Fruit fly (Drosophila melanogaster) whole organism, embryonic: ENCODE data around the gene CG42591.

Experiments
- Ada2b ChIP-seq: fragments of 200-800 bp; sonication (Bioruptor generic); IDR thresholded peaks from 2 replicates; pipeline ENCODE4 v1.3.6; 2022; ENCODE audit warnings: missing biosample characterization, missing genetic modification characterization
- CG11696 ChIP-seq: fragments of 200-800 bp; sonication (Bioruptor generic); IDR thresholded peaks from 2 replicates; pipeline ENCODE4 v1.3.6; 2022; ENCODE audit warnings: missing biosample characterization, missing genetic modification characterization
- CG14014 ChIP-seq: fragments of 200-800 bp; sonication (Bioruptor generic); IDR thresholded peaks from 2 replicates; pipeline ENCODE4 v1.3.6; 2022; ENCODE audit warnings: missing biosample characterization, missing genetic modification characterization
- CG14050 ChIP-seq: fragments of 200-800 bp; sonication (Bioruptor generic); IDR thresholded peaks from 3 replicates; pipeline ENCODE4 v1.3.6; 2022; ENCODE audit warnings: missing biosample characterization, missing genetic modification characterization
- CG14441 ChIP-seq: fragments of 200-800 bp; sonication (Bioruptor generic); IDR thresholded peaks from 2 replicates; pipeline ENCODE4 v1.3.6; 2022; ENCODE audit warnings: missing biosample characterization, missing genetic modification characterization
- CG14667 ChIP-seq: fragments of 200-800 bp; sonication (Bioruptor generic); IDR thresholded peaks from 2 replicates; pipeline ENCODE4 v1.3.6; 2022; ENCODE audit warnings: missing biosample characterization, missing genetic modification characterization
- CG1529 ChIP-seq: fragments of 200-800 bp; sonication (Bioruptor generic); optimal IDR thresholded peaks from 3 replicates; lab custom pipeline; 2018; ENCODE audit warnings: missing biosample characterization, missing genetic modification characterization
- CG17385 ChIP-seq: fragments of 200-800 bp; sonication (Bioruptor generic); optimal IDR thresholded peaks from 3 replicates; lab custom pipeline; 2018; ENCODE audit warnings: missing biosample characterization, mild to moderate bottlenecking, missing genetic modification characterization
- CG2129 ChIP-seq: fragments of 200-800 bp; sonication (Bioruptor generic); IDR thresholded peaks from 2 replicates; pipeline ENCODE4 v1.3.6; 2022; ENCODE audit warnings: missing biosample characterization, missing genetic modification characterization; ENCODE audit not compliant: partially characterized antibody
- CG31224 ChIP-seq: fragments of 200-800 bp; sonication (Bioruptor generic); IDR thresholded peaks from 2 replicates; pipeline ENCODE4 v1.3.6; 2022; ENCODE audit warnings: missing biosample characterization, missing genetic modification characterization
- CG31388 ChIP-seq: fragments of 200-800 bp; sonication (Bioruptor generic); optimal IDR thresholded peaks from 2 replicates; lab custom pipeline; 2016; ENCODE audit warnings: missing biosample characterization, missing genetic modification characterization
- CG32767 ChIP-seq: fragments of 200-800 bp; sonication (Bioruptor generic); IDR thresholded peaks from 2 replicates; pipeline ENCODE4 v1.3.6; 2022; ENCODE audit warnings: missing biosample characterization, missing genetic modification characterization
- CG3847 ChIP-seq: fragments of 200-800 bp; sonication (Bioruptor generic); IDR thresholded peaks from 2 replicates; pipeline ENCODE4 v1.3.6; 2022; ENCODE audit warnings: missing biosample characterization, missing genetic modification characterization
- CG43689 ChIP-seq: fragments of 200-800 bp; sonication (Bioruptor generic); IDR thresholded peaks from 2 replicates; pipeline ENCODE4 v1.3.6; 2022; ENCODE audit warnings: missing biosample characterization, missing genetic modification characterization
- CG6791 ChIP-seq: fragments of 200-800 bp; sonication (Bioruptor generic); IDR thresholded peaks from 3 replicates; pipeline ENCODE4 v1.3.6; 2022; ENCODE audit warnings: missing biosample characterization, missing genetic modification characterization; ENCODE audit not compliant: partially characterized antibody
- CG7928 ChIP-seq: fragments of 200-800 bp; sonication (Bioruptor generic); optimal IDR thresholded peaks from 2 replicates; lab custom pipeline; 2017; ENCODE audit warnings: missing biosample characterization, mild to moderate bottlenecking, missing genetic modification characterization
- CG7963 ChIP-seq: fragments of 200-800 bp; sonication (Bioruptor generic); IDR thresholded peaks from 3 replicates; pipeline ENCODE4 v1.3.6; 2022; ENCODE audit warnings: missing biosample characterization, missing genetic modification characterization; ENCODE audit not compliant: partially characterized antibody
- CoRest ChIP-seq: fragments of 200-800 bp; sonication (Bioruptor generic); optimal IDR thresholded peaks from 3 replicates; lab custom pipeline; 2018; ENCODE audit warnings: missing biosample characterization, mild to moderate bottlenecking, missing genetic modification characterization, moderate library complexity
- D19B ChIP-seq: fragments of 200-800 bp; sonication (Bioruptor generic); optimal IDR thresholded peaks from 2 replicates; lab custom pipeline; 2017; ENCODE audit warnings: missing biosample characterization, mild to moderate bottlenecking, missing genetic modification characterization
- Dll ChIP-seq: fragments of 200-800 bp; sonication (Bioruptor generic); IDR thresholded peaks from 4 replicates; pipeline ENCODE4 v1.3.6; 2022; ENCODE audit warnings: missing biosample characterization, missing genetic modification characterization; ENCODE audit not compliant: partially characterized antibody
- Hmr ChIP-seq: fragments of 200-800 bp; sonication (Bioruptor generic); optimal IDR thresholded peaks from 3 replicates; lab custom pipeline; 2017; ENCODE audit warnings: mild to moderate bottlenecking, missing biosample characterization, missing genetic modification reagents, missing genetic modification characterization
- MESR4 ChIP-seq: fragments of 200-800 bp; sonication (Bioruptor generic); optimal IDR thresholded peaks from 2 replicates; lab custom pipeline; 2018; ENCODE audit warnings: missing biosample characterization, mild to moderate bottlenecking, missing genetic modification characterization, moderate library complexity
- Pdp1 ChIP-seq, 2 experiments: fragments of 200-800 bp; sonication (Bioruptor generic); optimal IDR thresholded peaks; 3 replicates each; lab custom pipeline; 2016; ENCODE audit warnings: missing biosample characterization in 2 of 2, missing genetic modification characterization in 2 of 2, mild to moderate bottlenecking in 1 of 2, moderate library complexity in 1 of 2
- Ravus ChIP-seq: fragments of 200-800 bp; sonication (Bioruptor generic); IDR thresholded peaks from 2 replicates; pipeline ENCODE4 v1.3.6; 2022; ENCODE audit warnings: missing biosample characterization, missing genetic modification characterization
- Scr ChIP-seq: fragments of 200-800 bp; sonication (Bioruptor generic); IDR thresholded peaks from 2 replicates; pipeline ENCODE4 v1.3.6; 2022; ENCODE audit warnings: missing biosample characterization, missing genetic modification characterization; ENCODE audit not compliant: partially characterized antibody
- Stat92E ChIP-seq, 3 experiments: fragments of >200 bp in 2 of 3; fragments of 200-800 bp in 1 of 3; sonication (Bioruptor generic) in 1 of 3; optimal IDR thresholded peaks; 2 replicates each; lab custom pipeline; 2017 to 2019; ENCODE audit warnings: missing biosample characterization in 3 of 3, missing genetic modification characterization in 3 of 3, mild to moderate bottlenecking in 1 of 3, moderate library complexity in 1 of 3
- TFAM ChIP-seq: fragments of 200-800 bp; sonication (Bioruptor generic); optimal IDR thresholded peaks from 2 replicates; lab custom pipeline; 2017; ENCODE audit warnings: missing biosample characterization, missing genetic modification characterization, inconsistent platforms
- Vsx1 ChIP-seq: fragments of 200-800 bp; sonication (Bioruptor generic); optimal IDR thresholded peaks from 2 replicates; lab custom pipeline; 2017; ENCODE audit warnings: missing biosample characterization, mild to moderate bottlenecking, missing genetic modification characterization, missing genetic modification reagents
- bigmax ChIP-seq: fragments of 200-800 bp; sonication (Bioruptor generic); optimal IDR thresholded peaks from 2 replicates; lab custom pipeline; 2018; ENCODE audit warnings: missing biosample characterization, mild to moderate bottlenecking, missing genetic modification characterization
- cas ChIP-seq: fragments of 200-800 bp; sonication (Bioruptor generic); IDR thresholded peaks from 2 replicates; pipeline ENCODE4 v1.3.6; 2022; ENCODE audit warnings: missing biosample characterization, missing genetic modification characterization
- chinmo ChIP-seq: fragments of 200-800 bp; sonication (Bioruptor generic); IDR thresholded peaks from 4 replicates; pipeline ENCODE4 v1.3.6; 2022; ENCODE audit warnings: missing biosample characterization, missing genetic modification characterization; ENCODE audit not compliant: partially characterized antibody
- crol ChIP-seq: fragments of 200-800 bp; sonication (Bioruptor generic); IDR thresholded peaks from 2 replicates; pipeline ENCODE4 v1.3.6; 2022; ENCODE audit warnings: missing biosample characterization, missing genetic modification characterization
- crp ChIP-seq, 2 experiments: fragments of 200-800 bp; sonication (Bioruptor generic); optimal IDR thresholded peaks; 2 replicates in 1 of 2; 3 replicates in 1 of 2; lab custom pipeline; 2017; ENCODE audit warnings: missing biosample characterization in 2 of 2, missing genetic modification characterization in 2 of 2, mild to moderate bottlenecking in 1 of 2, moderate library complexity in 1 of 2
- cwo ChIP-seq: fragments of 200-800 bp; sonication (Bioruptor generic); optimal IDR thresholded peaks from 3 replicates; lab custom pipeline; 2017; ENCODE audit warnings: missing biosample characterization, missing genetic modification characterization, mild to moderate bottlenecking, moderate library complexity, missing genetic modification reagents
- exex ChIP-seq: fragments of 200-800 bp; sonication (Bioruptor generic); optimal IDR thresholded peaks from 4 replicates; lab custom pipeline; 2018; ENCODE audit warnings: missing biosample characterization, mild to moderate bottlenecking, missing genetic modification characterization, moderate library complexity
- fd3F ChIP-seq: fragments of 200-800 bp; sonication (Bioruptor generic); optimal IDR thresholded peaks from 2 replicates; lab custom pipeline; 2018; ENCODE audit warnings: missing biosample characterization, mild to moderate bottlenecking, missing genetic modification characterization, moderate library complexity
- gro ChIP-seq: fragments of 200-800 bp; sonication (Bioruptor generic); optimal IDR thresholded peaks from 2 replicates; lab custom pipeline; 2016; ENCODE audit warnings: missing biosample characterization, missing genetic modification characterization
- insv ChIP-seq, 2 experiments: fragments of 200-800 bp; sonication (Bioruptor generic); optimal IDR thresholded peaks; 3 replicates each; lab custom pipeline; 2016 to 2018; ENCODE audit warnings: missing biosample characterization in 2 of 2, missing genetic modification characterization in 2 of 2
- mirr ChIP-seq: fragments of 200-800 bp; sonication (Bioruptor generic); optimal IDR thresholded peaks from 3 replicates; lab custom pipeline; 2018; ENCODE audit warnings: missing biosample characterization, mild to moderate bottlenecking, missing genetic modification characterization
- mld ChIP-seq: fragments of 200-800 bp; sonication (Bioruptor generic); IDR thresholded peaks from 3 replicates; pipeline ENCODE4 v1.3.6; 2022; ENCODE audit warnings: missing biosample characterization, missing genetic modification characterization; ENCODE audit not compliant: partially characterized antibody
- repo ChIP-seq: fragments of 200-800 bp; sonication (Bioruptor generic); optimal IDR thresholded peaks from 2 replicates; lab custom pipeline; 2016; ENCODE audit warnings: missing biosample characterization, missing genetic modification characterization
- schlank ChIP-seq: fragments of 200-800 bp; sonication (Bioruptor generic); optimal IDR thresholded peaks from 2 replicates; lab custom pipeline; 2018; ENCODE audit warnings: missing biosample characterization, mild to moderate bottlenecking, missing genetic modification characterization
- sens-2 ChIP-seq: fragments of 200-800 bp; sonication (Bioruptor generic); IDR thresholded peaks from 2 replicates; pipeline ENCODE4 v1.3.6; 2022; ENCODE audit warnings: missing biosample characterization, missing genetic modification characterization
- tio ChIP-seq: fragments of 200-800 bp; sonication (Bioruptor generic); optimal IDR thresholded peaks from 2 replicates; lab custom pipeline; 2017; ENCODE audit warnings: missing biosample characterization, missing genetic modification characterization, inconsistent platforms
- toy ChIP-seq: fragments of 200-800 bp; sonication (Bioruptor generic); IDR thresholded peaks from 2 replicates; pipeline ENCODE4 v1.3.6; 2022; ENCODE audit warnings: missing biosample characterization, missing genetic modification characterization
- ttk ChIP-seq: fragments of 200-800 bp; sonication (Bioruptor generic); IDR thresholded peaks from 2 replicates; pipeline ENCODE4 v2.1.2; 2022; ENCODE audit warnings: missing biosample characterization, missing genetic modification characterization

The CG42591 gene

DNA sequence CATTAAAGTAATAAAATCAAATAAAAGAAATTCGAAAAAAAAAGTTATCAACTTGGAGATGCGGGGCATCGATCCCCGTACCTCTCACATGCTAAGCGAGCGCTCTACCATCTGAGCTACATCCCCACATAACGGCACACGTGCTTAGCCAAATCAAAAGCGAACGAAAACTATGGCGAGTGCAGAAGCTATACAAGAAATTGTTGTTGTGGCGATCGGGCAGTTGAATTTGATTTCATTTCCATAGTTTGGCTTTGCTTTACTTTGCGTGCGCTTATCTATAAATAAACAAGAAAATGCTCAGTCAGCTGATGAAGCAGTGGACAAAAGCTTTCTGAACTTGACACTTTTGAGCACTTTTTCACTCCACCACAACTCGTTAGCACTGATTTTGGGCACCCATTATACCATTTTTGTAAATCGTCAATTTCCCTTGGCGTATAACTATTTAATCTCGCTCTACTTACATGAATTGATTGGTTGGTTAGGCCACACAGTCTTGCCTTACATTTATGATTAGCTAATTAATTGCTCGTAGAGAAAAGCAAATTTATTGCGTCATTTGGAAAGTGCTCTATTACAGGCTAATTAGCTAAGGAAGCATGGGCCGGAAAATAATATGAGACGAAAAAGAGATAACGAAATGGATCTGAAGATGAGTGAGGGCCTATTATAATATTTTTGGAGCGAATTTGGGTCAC lies 41.1 kb downstream of the CG42591 start (continued):
- TF ChIP-seq crp (GFP tag; optimal IDR thresholded peaks at IDR 0.05; lab: Kevin White, UChicago): peak in 1 of 2 experiments; percentile 49
- no peak for TF ChIP-seq CG7928 (GFP tag; lab: Kevin White, UChicago)
- TF ChIP-seq Dll (GFP tag; lab: Robert Waterston, UW): 0 out of 4 replicates have a peak, but pooled peaks have one; percentile 15
- TF ChIP-seq CG14441 (GFP tag; lab: Robert Waterston, UW): peak; percentile 10; the same call in 1 of the 2 replicates
- TF ChIP-seq CG31224: no peak
- TF ChIP-seq CG1529 (GFP tag; lab: Kevin White, UChicago): no peak
- peak; percentile 57; the same call in 1 of the 2 replicates for TF ChIP-seq Scr (GFP tag; lab: Robert Waterston, UW)
- TF ChIP-seq CG7963 (GFP tag; lab: Robert Waterston, UW): peak; percentile 61; the same call in 2 of the 3 replicates
- TF ChIP-seq sens-2 (GFP tag; lab: Robert Waterston, UW): 0 out of 2 replicates have a peak, but pooled peaks have one; percentile 4
- no peak for TF ChIP-seq CG2129
- TF ChIP-seq D19B: no peak
- peak; percentile 73 for TF ChIP-seq CG6791 (GFP tag; lab: Robert Waterston, UW)
- TF ChIP-seq, all 482 proteins: peak for 52

DNA sequence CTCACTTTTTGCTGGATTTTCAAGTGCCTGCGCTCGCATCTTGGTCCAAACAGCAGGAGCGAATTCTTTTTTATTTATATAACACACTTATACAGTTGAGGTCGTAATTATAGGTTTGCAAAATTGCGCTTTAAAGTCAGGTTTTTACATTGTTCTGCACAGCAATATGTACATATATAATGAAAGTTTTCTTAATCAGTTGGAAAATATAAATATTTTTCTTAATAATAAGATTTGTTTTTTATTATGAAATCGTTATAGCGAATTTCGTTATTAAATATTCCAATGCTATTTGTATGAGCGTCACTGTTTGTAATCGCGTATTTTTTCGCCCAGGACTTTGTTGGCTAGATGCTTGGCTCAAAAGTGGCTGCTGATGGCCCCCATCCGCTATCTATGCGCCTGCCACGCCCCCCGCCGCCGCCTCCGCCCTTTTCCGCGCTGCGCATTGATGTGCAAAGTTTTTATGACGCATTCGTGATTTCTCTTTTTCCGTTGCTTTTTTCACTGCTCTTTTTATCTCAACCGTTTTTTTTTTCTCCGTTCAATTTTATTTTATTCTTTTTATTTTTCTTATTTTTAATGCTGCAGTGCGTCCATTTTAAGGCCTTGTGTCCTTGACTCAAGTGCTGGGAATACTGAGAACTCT lies 42.0 kb downstream of the CG42591 start:
- TF ChIP-seq TFAM: no peak
- TF ChIP-seq mld (GFP tag; lab: Robert Waterston, UW): no peak
- no peak for TF ChIP-seq Ada2b
- peak; percentile 2 for TF ChIP-seq Hmr
- TF ChIP-seq gro (GFP tag; lab: Kevin White, UChicago): no peak
- TF ChIP-seq CG11696: peak; percentile 63
- no peak for TF ChIP-seq bigmax (GFP tag; lab: Kevin White, UChicago)
- TF ChIP-seq CG31388 (GFP tag; lab: Kevin White, UChicago): no peak
- TF ChIP-seq chinmo: no peak
- no peak for TF ChIP-seq cas (GFP tag; lab: Robert Waterston, UW)
- no peak for TF ChIP-seq CG14014 (GFP tag; lab: Robert Waterston, UW)
- TF ChIP-seq CG17385 (GFP tag; lab: Kevin White, UChicago): no peak
- no peak for TF ChIP-seq ttk (GFP tag; lab: Robert Waterston, UW)
- TF ChIP-seq CG43689: no peak
- TF ChIP-seq CG32767 (GFP tag; lab: Robert Waterston, UW): no peak
- no peak for TF ChIP-seq crol (GFP tag; lab: Robert Waterston, UW)
- no peak for TF ChIP-seq schlank (tag; lab: Kevin White, UChicago)
- no peak for TF ChIP-seq mirr (GFP tag; lab: Kevin White, UChicago)
- no peak for TF ChIP-seq CG14050 (GFP tag; lab: Robert Waterston, UW)
- TF ChIP-seq tio (GFP tag; lab: Kevin White, UChicago): no peak
- TF ChIP-seq repo (GFP tag; lab: Kevin White, UChicago): no peak
- no peak for TF ChIP-seq toy (GFP tag; lab: Robert Waterston, UW)
- no peak for TF ChIP-seq Vsx1 (GFP tag; lab: Kevin White, UChicago)
- no peak for TF ChIP-seq exex
- TF ChIP-seq CoRest (tag; lab: Kevin White, UChicago): no peak
- no peak for TF ChIP-seq cwo (GFP tag; lab: Kevin White, UChicago)
- TF ChIP-seq Pdp1 (GFP tag; optimal IDR thresholded peaks at IDR 0.05; lab: Kevin White, UChicago): peak in 1 of 2 experiments; percentile 23
- TF ChIP-seq CG3847 (GFP tag; lab: Robert Waterston, UW): no peak
- TF ChIP-seq MESR4 (GFP tag; lab: Kevin White, UChicago): no peak
- TF ChIP-seq fd3F: no peak
- TF ChIP-seq Ravus (GFP tag; lab: Robert Waterston, UW): no peak
- TF ChIP-seq CG14667 (GFP tag; lab: Robert Waterston, UW): no peak
- TF ChIP-seq Stat92E (GFP tag; optimal IDR thresholded peaks at IDR 0.05; lab: Kevin White, UChicago): no peak
- TF ChIP-seq insv (GFP tag; optimal IDR thresholded peaks at IDR 0.05; lab: Kevin White, UChicago): no peak
